Fruit fly (Drosophila melanogaster): ENCODE results near the gene GATAe.

The GATAe gene

DNA sequence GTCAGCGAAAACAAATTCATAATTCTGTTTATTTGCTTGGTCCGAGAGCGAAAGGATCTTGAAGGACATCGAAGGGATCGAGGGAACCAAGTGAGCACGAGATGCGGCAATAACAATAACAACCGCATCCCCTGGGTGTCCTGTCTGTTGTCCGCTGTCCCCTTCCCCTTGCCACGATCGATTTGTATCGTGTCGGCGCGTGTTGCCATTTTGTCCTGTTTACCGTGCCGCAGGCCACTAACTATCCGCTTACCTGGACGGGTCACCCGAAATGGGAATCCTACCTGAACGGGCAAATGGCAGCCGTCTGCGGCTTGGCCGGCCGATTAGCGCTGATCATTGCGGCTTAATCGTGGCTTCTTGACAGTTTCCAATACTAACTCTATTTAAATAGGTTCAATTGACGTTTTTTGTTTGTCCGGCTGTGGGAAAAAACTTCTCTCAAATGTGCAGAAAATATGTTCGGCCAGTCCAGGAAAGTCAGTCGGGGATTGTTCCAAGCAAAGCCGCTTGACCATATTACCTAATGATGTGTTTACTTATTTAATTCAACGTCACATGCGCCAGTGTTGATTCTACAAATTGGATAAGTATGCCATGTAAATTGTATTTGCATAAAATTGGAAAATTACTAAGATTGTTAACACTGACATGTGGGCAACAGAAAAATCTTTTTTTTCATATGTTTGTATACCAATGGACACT is 19.5 kb upstream of the GATAe start:
- no peak for TF ChIP-seq CTCF (optimal IDR thresholded peaks at IDR 0.05)
- no peak for TF ChIP-seq CG8478 (optimal IDR thresholded peaks at IDR 0.05)

DNA sequence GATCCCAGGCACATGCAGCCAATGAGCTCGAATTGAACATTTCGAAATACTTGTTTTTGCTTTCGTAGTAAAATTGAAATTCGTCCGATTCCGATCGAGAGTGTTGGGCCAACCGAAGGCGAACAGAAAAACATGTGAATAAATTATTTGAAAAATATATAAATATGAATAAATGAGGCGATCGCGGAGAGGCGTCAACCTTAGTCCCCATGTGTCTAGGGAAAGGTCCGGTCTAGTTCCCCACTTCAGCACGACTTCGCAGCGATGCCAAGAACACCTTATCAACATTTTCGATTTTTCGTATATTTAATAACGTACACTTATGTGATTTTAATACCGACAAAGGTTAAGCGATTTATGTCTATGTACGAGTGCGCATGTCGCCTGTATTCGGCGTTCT is 17.3 kb upstream of the GATAe start:
- no peak for TF ChIP-seq CG8478 (optimal IDR thresholded peaks at IDR 0.05)
- no peak for TF ChIP-seq CTCF (optimal IDR thresholded peaks at IDR 0.05)

- TF ChIP-seq CTCF (optimal IDR thresholded peaks at IDR 0.05) (no peak), CG8478 (optimal IDR thresholded peaks at IDR 0.05) (no peak)
Observed at dm6 chr3R:15993139-15993804, 15.6 kb upstream of the GATAe start.

dm6 chr3R:15993815-15994572 is 14.9 kb upstream of the GATAe start:
- TF ChIP-seq CTCF (optimal IDR thresholded peaks at IDR 0.05) = no peak
- no peak for TF ChIP-seq CG8478 (optimal IDR thresholded peaks at IDR 0.05)

DNA sequence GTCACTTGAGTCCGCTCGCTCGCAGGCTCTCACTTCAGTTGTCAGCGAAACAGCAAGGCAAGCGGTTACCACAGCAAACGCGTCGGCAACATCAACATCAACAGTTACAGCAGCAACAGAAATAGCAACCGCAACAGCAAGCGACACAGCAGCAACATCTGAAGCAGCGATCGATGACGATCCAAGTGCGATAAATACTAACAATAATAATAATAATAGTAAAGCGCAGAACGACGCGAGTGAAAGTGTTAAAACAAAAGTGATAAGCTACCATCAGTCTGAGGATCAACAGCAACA is 14.4 kb upstream of the GATAe start:
- TF ChIP-seq CG8478 (optimal IDR thresholded peaks at IDR 0.05) (no peak), CTCF (optimal IDR thresholded peaks at IDR 0.05) (no peak)

- no peak for TF ChIP-seq CG8478 (optimal IDR thresholded peaks at IDR 0.05)
Observed at dm6 chr3R:15998972-15999721, 9.8 kb upstream of the GATAe start.

DNA sequence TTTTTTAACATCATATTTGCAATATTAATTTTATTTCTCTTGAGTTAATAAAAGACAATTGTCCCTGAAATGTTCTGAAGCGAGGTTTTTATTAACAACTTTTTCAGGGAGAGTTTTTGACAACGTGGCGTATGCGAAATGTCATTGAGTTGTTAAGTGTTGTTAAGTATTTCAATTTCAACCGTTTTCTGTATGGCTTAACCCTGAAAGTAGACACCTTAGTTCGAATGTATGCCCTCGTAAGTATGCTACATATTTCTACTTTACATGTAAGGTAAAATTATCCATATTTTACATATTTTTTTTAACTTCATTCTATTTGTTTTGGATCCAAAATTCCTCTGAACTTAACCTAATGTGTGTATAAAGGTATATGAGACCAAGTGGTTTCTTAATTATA is 4.9 kb upstream of the GATAe start:
- TF ChIP-seq CTCF (optimal IDR thresholded peaks at IDR 0.05) (peak; percentile 15 to 53), CG8478 (optimal IDR thresholded peaks at IDR 0.05) (no peak)

DNA sequence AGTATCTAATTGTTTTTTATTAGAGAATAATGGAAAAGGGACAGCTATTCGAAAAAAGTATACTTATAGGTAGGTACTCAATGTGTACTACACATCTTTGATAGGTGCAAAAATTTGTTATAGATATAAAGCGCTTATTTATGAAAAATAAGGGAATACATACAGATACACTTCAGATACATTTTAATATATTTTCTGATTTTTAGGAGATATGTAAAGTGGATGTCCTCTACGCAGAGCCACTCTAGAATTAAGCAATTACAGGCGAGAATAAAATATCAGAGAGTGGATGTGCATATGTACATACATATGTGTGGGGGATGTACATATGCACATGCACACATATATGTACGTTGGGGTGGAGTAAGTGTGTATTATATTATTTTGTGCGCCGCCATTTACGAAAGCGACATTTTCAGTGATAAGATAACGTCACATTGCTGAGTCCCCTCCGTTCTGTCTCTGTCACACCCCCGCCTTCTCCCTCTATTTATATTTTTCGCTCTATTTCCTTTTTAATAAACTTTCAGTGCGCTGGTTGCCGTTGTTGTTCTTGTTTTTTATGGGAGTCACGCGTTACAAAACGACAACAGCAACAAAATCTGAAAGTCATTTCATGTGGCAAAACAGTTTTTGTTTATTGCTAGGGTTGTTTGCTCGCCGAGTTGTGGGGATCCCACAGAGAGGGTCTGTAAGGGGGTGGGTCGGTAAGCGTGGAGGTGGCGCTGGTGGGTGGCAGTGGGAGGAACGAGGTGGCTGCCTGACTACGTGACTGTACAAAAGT is 4.0 kb upstream of the GATAe start:
- TF ChIP-seq CG8478 (optimal IDR thresholded peaks at IDR 0.05) (peak; percentile 61), CTCF (optimal IDR thresholded peaks at IDR 0.05) (no peak)

- TF ChIP-seq CG8478 (optimal IDR thresholded peaks at IDR 0.05) = no peak
- TF ChIP-seq CTCF (optimal IDR thresholded peaks at IDR 0.05) = no peak
Observed at dm6 chr3R:16005943-16006342, 3.0 kb upstream of the GATAe start.

- no peak for TF ChIP-seq CG8478 (optimal IDR thresholded peaks at IDR 0.05)
- no peak for TF ChIP-seq CTCF (optimal IDR thresholded peaks at IDR 0.05)
Observed at dm6 chr3R:16006806-16007556, 1.9 kb upstream of the GATAe start.

DNA sequence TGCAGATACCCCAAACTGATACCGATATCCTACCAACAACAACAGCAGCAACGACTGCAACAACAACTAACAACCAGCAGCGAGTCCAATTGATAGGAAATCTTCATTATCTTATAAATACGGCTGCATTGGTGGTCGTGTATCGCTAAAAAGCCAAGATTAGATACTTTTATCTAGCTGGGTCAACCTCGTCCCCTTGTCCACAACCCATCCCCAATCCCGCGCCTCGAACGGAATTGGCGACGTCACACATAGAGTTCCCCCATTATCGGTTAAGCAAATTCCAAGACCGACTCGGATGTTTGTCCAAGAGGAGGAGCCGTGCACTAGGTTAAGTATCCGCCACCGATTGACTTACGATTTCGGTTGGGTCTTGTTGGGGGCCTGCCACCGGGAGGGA is 605 bp upstream of the GATAe start:
- no peak for TF ChIP-seq CTCF (optimal IDR thresholded peaks at IDR 0.05)

dm6 chr3R:16010009-16010505 is 1.2 kb downstream of the GATAe start:
- TF ChIP-seq CG8478 (optimal IDR thresholded peaks at IDR 0.05) = no peak
- TF ChIP-seq CTCF (optimal IDR thresholded peaks at IDR 0.05) = no peak

DNA sequence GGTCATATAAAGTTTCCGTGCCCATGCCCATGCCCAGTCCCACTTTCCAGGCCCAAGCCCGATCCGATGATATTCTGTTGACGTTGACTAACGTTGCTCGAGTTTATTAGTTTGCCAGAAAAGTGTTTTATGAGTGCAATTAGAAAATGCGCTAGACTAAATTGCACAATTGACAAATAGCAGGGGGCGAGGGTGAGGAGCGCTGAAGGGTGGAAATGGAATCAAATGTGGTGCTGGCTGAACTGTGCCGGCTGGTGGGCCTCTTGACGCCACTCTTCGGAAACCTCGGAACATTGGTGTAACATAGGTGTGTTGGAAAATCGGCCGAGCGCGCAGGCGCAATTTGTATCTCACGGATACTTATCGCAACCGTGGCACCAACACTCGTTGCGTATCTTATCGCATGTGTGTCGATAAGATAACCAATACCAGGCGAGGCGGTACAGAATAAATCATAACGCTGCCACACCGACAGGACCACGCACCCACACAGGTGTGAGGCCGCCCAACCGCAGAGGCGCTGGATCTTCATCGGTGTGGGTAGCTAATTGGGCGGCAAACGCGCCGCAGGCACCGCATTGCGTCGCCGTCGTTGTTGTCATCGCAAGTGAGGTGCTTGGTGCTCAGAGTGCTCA is 2.9 kb downstream of the GATAe start:
- TF ChIP-seq CTCF (optimal IDR thresholded peaks at IDR 0.05) (no peak), CG8478 (optimal IDR thresholded peaks at IDR 0.05) (no peak)

Measured in S2 (cell line).